Worm (Caenorhabditis elegans): ENCODE results near the gene C27F2.4.

DNA sequence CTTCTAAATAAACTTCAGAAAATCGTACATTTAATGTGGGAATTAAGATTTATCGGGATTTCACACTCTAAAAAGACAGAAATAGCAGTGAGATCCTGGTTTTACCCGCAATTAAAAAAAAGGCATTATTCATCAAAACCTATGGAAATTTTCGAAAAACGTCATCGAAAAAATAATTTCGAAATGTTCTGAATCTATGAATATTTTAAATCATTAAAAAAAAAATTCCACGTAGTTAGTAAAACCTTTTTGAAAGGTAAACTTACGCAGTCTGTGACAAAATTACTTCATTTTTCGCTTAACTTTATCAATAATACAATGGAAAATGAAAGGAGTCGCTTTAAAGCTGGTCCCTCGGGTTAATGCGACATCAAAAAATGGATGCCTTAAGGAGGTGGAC, 3.5 kb downstream of the C27F2.4 start, which contains the start of gene C26E6.1:
- TF ChIP-seq B0310.2 (tag; optimal IDR thresholded peaks at IDR 0.05) (no peak), ama-1 (optimal IDR thresholded peaks at IDR 0.05) (no peak), ceh-36 (tag; optimal IDR thresholded peaks at IDR 0.05) (no peak), hmbx-1 (tag; optimal IDR thresholded peaks at IDR 0.05) (no peak), ceh-13 (GFP tag; optimal IDR thresholded peaks at IDR 0.05) (no peak), hnd-1 (tag; optimal IDR thresholded peaks at IDR 0.05) (no peak), tbx-11 (GFP tag; IDR thresholded peaks at IDR 0.05) (no peak), aly-1 (tag; optimal IDR thresholded peaks at IDR 0.05) (no peak)
